Worm (Caenorhabditis elegans) whole organism, L3 larva: Measurements from ENCODE around the gene C26E6.12.

Experiments
- R02D3.7 ChIP-seq: fragments of 150-350 bp; optimal IDR thresholded peaks from 2 replicates; lab custom pipeline; 2014; ENCODE audit warnings: missing biosample characterization, missing genetic modification characterization
- ZK546.5 ChIP-seq: sonication (generic microtip); optimal IDR thresholded peaks from 2 replicates; lab custom pipeline; 2017; ENCODE audit warnings: missing biosample characterization, missing genetic modification characterization
- ceh-82 ChIP-seq: fragments of 150-350 bp; optimal IDR thresholded peaks from 2 replicates; lab custom pipeline; 2014; ENCODE audit warnings: missing biosample characterization, missing genetic modification characterization
- fkh-10 ChIP-seq: sonication (generic microtip); optimal IDR thresholded peaks from 2 replicates; lab custom pipeline; 2017; ENCODE audit warnings: missing biosample characterization, missing genetic modification reagents, missing genetic modification characterization
- lsy-12 ChIP-seq: sonication (generic microtip); optimal IDR thresholded peaks from 2 replicates; lab custom pipeline; 2016; ENCODE audit warnings: mild to moderate bottlenecking, missing genetic modification characterization, missing compliant biosample characterization
- mml-1 ChIP-seq: fragments of 150-350 bp; sonication (generic microtip); optimal IDR thresholded peaks from 3 replicates; lab custom pipeline; 2014; ENCODE audit warnings: missing biosample characterization, missing genetic modification characterization
- nhr-237 ChIP-seq: fragments of 150-350 bp; optimal IDR thresholded peaks from 2 replicates; lab custom pipeline; 2014; ENCODE audit warnings: missing biosample characterization, missing genetic modification characterization
- nhr-67 ChIP-seq: fragments of 150-350 bp; optimal IDR thresholded peaks from 2 replicates; lab custom pipeline; 2014; ENCODE audit warnings: missing biosample characterization, missing genetic modification characterization
- pha-4 ChIP-seq: fragments of 150-350 bp; optimal IDR thresholded peaks from 2 replicates; lab custom pipeline; 2014; ENCODE audit warnings: missing biosample characterization, missing genetic modification reagents, missing genetic modification characterization
- tbx-2 ChIP-seq: sonication (generic microtip); optimal IDR thresholded peaks from 2 replicates; lab custom pipeline; 2016; ENCODE audit warnings: mild to moderate bottlenecking, missing genetic modification characterization, missing compliant biosample characterization
- zag-1 ChIP-seq: fragments of 150-350 bp; optimal IDR thresholded peaks from 2 replicates; lab custom pipeline; 2014; ENCODE audit warnings: missing biosample characterization, missing genetic modification characterization

- TF ChIP-seq zag-1 (no peak), ceh-82 (no peak), nhr-237 (tag; lab: Kevin White, UChicago) (no peak), ZK546.5 (tag; lab: Kevin White, UChicago) (no peak), nhr-67 (tag; lab: Kevin White, UChicago) (no peak), mml-1 (no peak), R02D3.7 (tag; lab: Kevin White, UChicago) (no peak), lsy-12 (tag; lab: Kevin White, UChicago) (no peak), tbx-2 (tag; lab: Kevin White, UChicago) (no peak), pha-4 (tag; lab: Kevin White, UChicago) (no peak), fkh-10 (GFP tag; lab: Kevin White, UChicago) (no peak)
Measured at ce11 chrIII:4906896-4907295, 25.2 kb downstream of the C26E6.12 start, which contains the start of gene rom-1.
